Fruit fly (Drosophila melanogaster): Measurements from ENCODE around the gene wapl.

The wapl gene

DNA sequence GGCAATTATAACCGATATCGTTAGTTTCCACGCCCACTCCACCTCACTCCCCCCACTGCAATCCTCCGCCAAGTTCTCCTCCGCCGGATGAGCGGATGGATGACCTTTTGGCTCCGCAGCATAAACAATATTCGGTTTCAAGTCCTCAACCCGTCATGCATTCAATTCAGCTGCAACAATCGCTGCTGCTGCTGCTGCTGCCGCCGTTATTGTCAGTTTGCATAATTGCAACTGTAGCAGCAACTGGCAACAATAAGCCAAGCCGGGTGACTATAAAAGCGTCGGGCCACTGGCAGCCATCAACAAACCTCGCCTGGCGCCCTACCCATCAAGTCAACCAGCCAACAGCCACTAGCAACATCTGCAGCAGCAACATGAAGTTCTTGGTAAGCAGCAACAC is 27.8 kb upstream of the wapl start, which contains the start of gene CG17777:
Gene CG17777, plus strand, starts transcription at position 301 of the 400 bp plus-strand sequence.
- TF ChIP-seq CG34367 (tag; optimal IDR thresholded peaks at IDR 0.05) (no peak), CG8301 (tag; optimal IDR thresholded peaks at IDR 0.05) (no peak), Ets98B (GFP tag; IDR thresholded peaks at IDR 0.05) (no peak), CG10348 (GFP tag; IDR thresholded peaks at IDR 0.05) (no peak), Pif1B (GFP tag; optimal IDR thresholded peaks at IDR 0.05) (no peak), CG4496 (GFP tag; IDR thresholded peaks at IDR 0.05) (no peak), fd96Ca (GFP tag; IDR thresholded peaks at IDR 0.05) (no peak), CG12605 (GFP tag; IDR thresholded peaks at IDR 0.05) (no peak), rn (GFP tag; IDR thresholded peaks at IDR 0.05) (no peak), Pif1A (GFP tag; optimal IDR thresholded peaks at IDR 0.05) (no peak), D1 (tag; optimal IDR thresholded peaks at IDR 0.05) (no peak), CG14655 (GFP tag; optimal IDR thresholded peaks at IDR 0.05) (no peak), CG8159 (tag; optimal IDR thresholded peaks at IDR 0.05) (no peak), Snoo (tag; optimal IDR thresholded peaks at IDR 0.05) (no peak), EcR (GFP tag; optimal IDR thresholded peaks at IDR 0.05) (no peak), CG13204 (GFP tag; optimal IDR thresholded peaks at IDR 0.05) (no peak), gl (tag; optimal IDR thresholded peaks at IDR 0.05) (no peak), CG15710 (tag; optimal IDR thresholded peaks at IDR 0.05) (no peak), CG9948 (tag; optimal IDR thresholded peaks at IDR 0.05) (no peak)

DNA sequence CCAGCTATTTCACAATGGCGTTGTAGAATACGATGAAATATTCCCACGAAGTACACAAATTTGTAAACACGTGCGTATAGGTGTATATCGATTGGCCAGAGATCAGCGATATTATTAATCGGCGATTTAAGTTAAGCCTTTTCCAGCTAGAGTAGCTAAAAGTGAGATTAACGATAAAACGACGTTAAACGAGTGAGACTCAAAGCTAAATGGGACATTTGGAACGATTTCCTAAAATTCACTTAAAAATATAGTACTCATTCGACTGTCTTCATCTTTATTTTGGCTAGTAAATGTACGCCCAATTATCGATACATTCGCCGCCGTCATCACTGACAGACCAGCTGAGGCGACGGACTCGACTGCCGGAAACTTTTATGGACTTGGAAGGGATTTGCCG is 25.8 kb upstream of the wapl start, which contains the start of the genes Nmd3 and CG17776:
Gene Nmd3, minus strand, starts transcription at position 106 of the 400 bp plus-strand sequence.
Gene CG17776, plus strand, starts transcription at position 163 of the 400 bp plus-strand sequence.
- TF ChIP-seq fd96Ca (GFP tag; IDR thresholded peaks at IDR 0.05) (no peak), Ets98B (GFP tag; IDR thresholded peaks at IDR 0.05) (no peak), CG8159 (tag; optimal IDR thresholded peaks at IDR 0.05) (no peak), CG17806 (tag; optimal IDR thresholded peaks at IDR 0.05) (no peak), gl (tag; optimal IDR thresholded peaks at IDR 0.05) (no peak), CG32121 (GFP tag; IDR thresholded peaks at IDR 0.05) (no peak)

DNA sequence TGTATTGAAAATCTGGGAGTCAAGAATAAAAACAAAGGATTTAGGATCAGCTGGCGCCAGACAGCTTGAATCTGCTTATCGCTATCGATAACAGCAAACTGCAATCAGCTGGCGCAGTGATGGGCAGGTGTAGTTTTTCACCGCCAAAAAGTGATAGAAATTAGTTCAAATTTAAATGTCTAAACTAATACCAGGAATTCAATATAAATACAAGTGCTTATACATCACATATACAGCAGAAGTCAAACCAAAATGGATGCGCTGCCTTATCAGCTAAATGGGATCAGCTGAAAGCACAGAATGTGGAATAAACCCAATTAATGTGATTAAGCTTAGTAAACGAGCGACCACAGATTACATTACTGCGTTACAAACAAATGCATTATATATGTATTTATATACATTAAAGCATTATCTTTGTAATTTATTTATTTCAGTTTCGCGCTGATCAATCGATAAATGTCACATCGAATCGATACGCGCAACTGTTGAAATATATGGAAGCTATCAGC is 22.0 kb upstream of the wapl start, which contains the start of gene pn:
Gene pn, plus strand, starts transcription at position 462 of the 512 bp plus-strand sequence.
- no peak for TF ChIP-seq EcR (GFP tag; optimal IDR thresholded peaks at IDR 0.05)

DNA sequence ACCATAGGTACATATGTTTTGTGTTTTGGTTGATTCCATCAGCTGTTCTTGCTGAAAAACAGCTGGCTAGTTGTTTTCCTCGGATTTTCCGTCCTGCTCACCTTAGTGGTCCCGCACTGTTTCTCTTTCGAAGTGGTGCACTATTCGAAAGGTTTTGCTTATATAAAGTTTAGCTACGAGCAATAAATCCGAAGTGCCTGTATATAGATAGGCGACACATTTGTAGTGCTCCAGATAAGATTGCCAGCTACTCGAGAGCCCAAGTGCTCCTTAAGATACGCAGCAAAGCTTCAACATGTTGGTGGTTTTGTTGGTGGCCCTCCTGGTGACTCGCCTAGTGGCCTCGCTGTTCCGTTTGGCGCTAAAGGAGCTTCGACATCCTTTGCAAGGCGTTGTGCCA is 20.0 kb upstream of the wapl start, which contains the start of gene Cyp4ae1:
Gene Cyp4ae1, plus strand, starts transcription at position 206 of the 400 bp plus-strand sequence.
- TF ChIP-seq CG8301 (tag; optimal IDR thresholded peaks at IDR 0.05) = no peak
- no peak for TF ChIP-seq gl (tag; optimal IDR thresholded peaks at IDR 0.05)
- TF ChIP-seq Pif1B (GFP tag; optimal IDR thresholded peaks at IDR 0.05) = no peak
- no peak for TF ChIP-seq CG4496 (GFP tag; IDR thresholded peaks at IDR 0.05)
- no peak for TF ChIP-seq CG13204 (GFP tag; optimal IDR thresholded peaks at IDR 0.05)
- no peak for TF ChIP-seq Snoo (tag; optimal IDR thresholded peaks at IDR 0.05)

DNA sequence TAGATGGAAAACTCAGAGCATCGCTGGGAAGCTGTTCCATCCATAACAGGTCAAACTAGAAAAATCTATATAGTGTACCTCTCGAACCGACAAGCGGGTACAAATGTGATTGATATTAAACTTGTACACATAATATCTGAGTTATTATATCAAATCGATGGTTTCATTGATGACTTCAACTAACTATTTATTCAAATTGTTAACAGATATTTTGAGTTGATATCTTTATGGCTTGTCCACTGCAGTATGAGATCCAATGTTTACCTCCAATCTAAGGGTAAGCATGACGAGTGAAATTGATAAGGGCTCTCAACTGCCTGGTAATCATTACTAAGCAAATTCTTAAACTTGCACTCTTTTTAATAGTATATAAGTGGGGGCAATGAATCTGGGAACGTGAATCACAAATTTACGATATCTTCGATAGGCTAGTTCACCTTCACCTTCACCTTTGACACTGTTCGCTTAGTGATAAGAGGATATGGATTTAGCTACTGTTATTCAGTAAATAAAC is 17.2 kb upstream of the wapl start, which contains the start of gene Cyp4d2:
Gene Cyp4d2, plus strand, starts transcription at position 51 of the 514 bp plus-strand sequence.
- TF ChIP-seq CG14655 (GFP tag; optimal IDR thresholded peaks at IDR 0.05) (no peak), CG34367 (tag; optimal IDR thresholded peaks at IDR 0.05) (no peak), Snoo (tag; optimal IDR thresholded peaks at IDR 0.05) (no peak), CG8159 (tag; optimal IDR thresholded peaks at IDR 0.05) (no peak), CG13204 (GFP tag; optimal IDR thresholded peaks at IDR 0.05) (no peak), Ets98B (GFP tag; IDR thresholded peaks at IDR 0.05) (no peak), CG8301 (tag; optimal IDR thresholded peaks at IDR 0.05) (no peak), CG12605 (GFP tag; IDR thresholded peaks at IDR 0.05) (no peak), CG10348 (GFP tag; IDR thresholded peaks at IDR 0.05) (no peak), EcR (GFP tag; optimal IDR thresholded peaks at IDR 0.05) (no peak), gl (tag; optimal IDR thresholded peaks at IDR 0.05) (no peak), CG4496 (GFP tag; IDR thresholded peaks at IDR 0.05) (no peak), Pif1B (GFP tag; optimal IDR thresholded peaks at IDR 0.05) (no peak), CG17806 (tag; optimal IDR thresholded peaks at IDR 0.05) (no peak)

DNA sequence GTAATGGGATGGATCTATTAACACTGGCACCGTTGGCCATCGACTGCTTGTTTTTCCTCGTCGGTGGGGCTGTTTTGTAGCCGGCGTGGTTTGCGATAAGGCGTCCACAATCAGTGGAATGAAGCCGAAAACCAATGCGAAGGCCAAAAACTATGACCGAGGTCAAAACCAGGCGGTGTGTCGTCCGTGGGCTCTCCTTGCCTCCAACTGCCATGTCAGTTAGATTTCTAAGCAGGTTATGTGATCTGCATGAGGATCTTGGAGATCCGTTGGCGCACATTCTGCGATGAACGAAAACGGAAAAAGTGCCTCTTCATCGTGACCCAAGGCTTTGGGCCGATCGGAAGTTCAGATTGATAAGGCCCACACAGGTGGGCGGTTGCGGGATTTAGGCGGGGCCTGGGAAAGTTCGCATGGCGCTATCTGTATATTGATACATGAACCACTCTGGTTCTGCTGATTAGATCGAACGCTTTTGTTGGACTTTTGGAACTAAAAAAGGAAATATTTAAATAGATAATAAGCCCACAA is 16.5 kb upstream of the wapl start, which contains the start of gene Cyp4d14:
Gene Cyp4d14, minus strand, starts transcription at position 51 of the 531 bp plus-strand sequence.
- TF ChIP-seq Ets98B (GFP tag; IDR thresholded peaks at IDR 0.05) = no peak
- TF ChIP-seq CG8159 (tag; optimal IDR thresholded peaks at IDR 0.05) = no peak
- no peak for TF ChIP-seq CG8301 (tag; optimal IDR thresholded peaks at IDR 0.05)
- TF ChIP-seq CG10348 (GFP tag; IDR thresholded peaks at IDR 0.05) = no peak

DNA sequence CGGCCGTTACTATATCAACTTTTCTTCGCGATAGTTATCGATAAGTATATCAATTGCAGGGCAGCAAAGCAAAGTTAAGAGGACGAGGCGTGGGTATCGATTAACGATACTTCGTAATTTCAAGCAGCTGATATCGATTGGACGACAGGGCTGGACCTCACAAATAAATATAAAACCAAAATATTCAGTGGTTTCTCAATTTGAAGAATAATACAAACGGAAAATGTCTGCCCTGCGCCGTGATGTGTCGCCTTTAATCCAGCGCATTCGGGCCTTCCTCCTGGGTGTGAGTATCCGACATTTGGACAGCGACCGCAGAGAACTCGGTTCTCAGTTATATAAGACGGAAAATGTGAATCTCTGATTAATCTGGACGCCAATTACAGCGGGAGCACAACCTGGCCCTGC is 13.6 kb upstream of the wapl start, which contains the start of gene ND-B14.5A:
Gene ND-B14.5A, plus strand, starts transcription at position 107 of the 408 bp plus-strand sequence.
- 0 out of 3 replicates have a peak, but pooled peaks have one; percentile 18 for TF ChIP-seq CG4496 (GFP tag; IDR thresholded peaks at IDR 0.05)
- no peak for TF ChIP-seq gl (tag; optimal IDR thresholded peaks at IDR 0.05)

Measured in whole organism, pupa.